Fruit fly (Drosophila melanogaster): ENCODE results near the gene loaf.

The loaf gene

DNA sequence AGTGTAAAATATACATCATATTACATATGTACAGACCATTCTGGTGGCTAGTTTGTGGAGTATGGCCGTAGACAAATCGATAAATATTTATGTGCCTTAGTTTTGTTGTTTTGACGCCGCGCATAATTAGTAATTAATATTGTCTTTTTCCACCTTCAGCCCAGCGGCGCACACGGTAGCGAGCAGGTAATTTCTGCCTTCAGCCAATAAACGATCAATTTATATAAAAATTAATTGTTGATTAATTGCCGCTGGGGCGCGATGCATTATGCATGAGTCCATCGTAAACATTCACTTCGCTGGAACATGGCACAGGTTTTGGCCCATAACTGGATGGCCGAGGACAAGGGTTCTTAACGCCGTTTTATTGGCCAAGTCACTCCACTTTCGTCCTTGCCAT is 48.7 kb downstream of the loaf start:
- no peak for TF ChIP-seq pan (optimal IDR thresholded peaks at IDR 0.05)

DNA sequence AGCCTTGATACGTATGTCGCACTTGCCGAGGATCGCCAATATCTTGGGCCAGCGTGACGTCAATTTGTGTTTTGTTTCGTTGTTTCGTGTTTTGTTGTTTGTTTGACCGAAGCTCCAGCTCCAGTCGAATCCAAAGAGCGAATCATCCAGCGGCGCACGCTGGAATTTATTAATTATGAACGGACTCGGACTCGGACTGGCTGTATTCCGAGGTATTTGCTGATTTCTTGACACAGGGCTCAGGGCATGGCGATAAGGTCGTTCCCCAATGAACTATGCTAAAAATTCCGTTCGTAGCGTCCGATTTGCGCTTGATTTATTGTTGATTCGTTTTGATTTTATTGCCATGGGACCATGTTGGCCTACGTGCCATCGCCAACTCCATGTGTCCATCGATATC is 49.1 kb downstream of the loaf start:
- TF ChIP-seq pan (optimal IDR thresholded peaks at IDR 0.05) (no peak), Dll (optimal IDR thresholded peaks at IDR 0.05) (no peak), CG8478 (optimal IDR thresholded peaks at IDR 0.05) (no peak), EcR (GFP tag; optimal IDR thresholded peaks at IDR 0.05) (no peak), psq (optimal IDR thresholded peaks at IDR 0.05) (no peak), usp (GFP tag; optimal IDR thresholded peaks at IDR 0.05) (no peak)

DNA sequence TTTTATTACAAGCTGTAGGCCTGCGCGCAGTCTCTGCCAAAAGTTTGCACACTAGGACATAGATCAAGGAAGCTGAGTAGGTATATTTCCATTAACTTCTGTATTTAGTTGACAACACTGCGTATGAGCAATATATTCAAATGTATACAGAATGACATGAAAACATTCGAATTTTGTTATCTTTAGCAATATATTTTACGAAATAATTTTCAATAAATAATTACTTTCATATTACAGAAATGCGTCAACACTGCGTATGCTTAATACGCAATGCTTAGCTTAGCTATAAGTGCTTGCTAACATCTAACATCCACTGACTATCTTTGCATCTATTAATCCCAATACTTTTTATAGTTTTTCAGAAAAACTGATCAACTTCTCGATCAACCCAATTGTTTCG is 49.6 kb downstream of the loaf start:
- no peak for TF ChIP-seq CG8478 (optimal IDR thresholded peaks at IDR 0.05)
- no peak for TF ChIP-seq pan (optimal IDR thresholded peaks at IDR 0.05)
- no peak for TF ChIP-seq Dll (optimal IDR thresholded peaks at IDR 0.05)
- TF ChIP-seq EcR (GFP tag; optimal IDR thresholded peaks at IDR 0.05), result no peak
- TF ChIP-seq psq (optimal IDR thresholded peaks at IDR 0.05), result no peak
- TF ChIP-seq usp (GFP tag; optimal IDR thresholded peaks at IDR 0.05), result no peak

DNA sequence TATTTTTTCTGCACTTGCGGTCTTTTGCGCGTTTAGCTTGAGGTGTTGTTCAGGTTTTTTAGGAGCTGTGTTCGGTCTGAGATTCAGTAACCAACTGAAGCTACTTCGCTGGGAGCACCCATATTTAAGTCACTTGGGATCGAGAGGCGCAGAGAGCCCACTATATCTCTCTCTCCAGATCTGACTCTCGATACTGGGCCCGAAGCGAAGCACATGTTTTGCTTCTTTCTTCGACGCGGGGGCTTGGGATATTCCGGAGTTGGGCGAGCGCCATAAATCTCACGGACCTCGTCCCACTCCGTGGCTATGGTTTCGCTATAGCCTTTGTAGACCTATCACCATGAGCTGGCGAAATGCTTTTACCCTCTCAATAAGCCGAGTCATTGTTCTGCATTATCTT is 50.8 kb downstream of the loaf start, which contains the start of gene CG14132:
TSS of gene CG14132 (minus strand) at position 99 of the 400 bp plus-strand sequence.
- TF ChIP-seq EcR (GFP tag; optimal IDR thresholded peaks at IDR 0.05), result no peak
- peak; percentile 15 for TF ChIP-seq Dll (optimal IDR thresholded peaks at IDR 0.05)
- no peak for TF ChIP-seq usp (GFP tag; optimal IDR thresholded peaks at IDR 0.05)

DNA sequence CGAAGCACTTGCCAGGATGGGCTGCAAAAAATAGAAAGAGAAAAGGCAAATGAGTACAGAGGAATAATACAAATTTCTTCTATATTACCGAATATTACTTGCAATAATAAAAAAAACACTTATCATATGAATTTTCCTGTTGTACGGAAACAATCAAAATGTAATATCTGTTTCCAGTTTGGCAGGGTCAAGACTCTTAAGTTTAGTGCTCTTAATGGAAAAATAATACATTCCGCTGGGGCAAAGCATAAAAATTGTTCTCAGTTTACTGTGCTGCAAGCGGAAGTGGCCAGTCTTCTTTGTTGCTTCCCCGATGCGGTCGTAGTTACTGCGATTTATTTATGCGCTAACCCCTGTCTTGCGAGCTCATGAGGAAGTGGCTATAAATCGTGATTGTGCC is 53.1 kb downstream of the loaf start:
- TF ChIP-seq psq (optimal IDR thresholded peaks at IDR 0.05), result no peak
- no peak for TF ChIP-seq CG8478 (optimal IDR thresholded peaks at IDR 0.05)
- TF ChIP-seq Dll (optimal IDR thresholded peaks at IDR 0.05), result no peak
- TF ChIP-seq usp (GFP tag; optimal IDR thresholded peaks at IDR 0.05), result no peak
- no peak for TF ChIP-seq EcR (GFP tag; optimal IDR thresholded peaks at IDR 0.05)
- TF ChIP-seq pan (optimal IDR thresholded peaks at IDR 0.05), result no peak

DNA sequence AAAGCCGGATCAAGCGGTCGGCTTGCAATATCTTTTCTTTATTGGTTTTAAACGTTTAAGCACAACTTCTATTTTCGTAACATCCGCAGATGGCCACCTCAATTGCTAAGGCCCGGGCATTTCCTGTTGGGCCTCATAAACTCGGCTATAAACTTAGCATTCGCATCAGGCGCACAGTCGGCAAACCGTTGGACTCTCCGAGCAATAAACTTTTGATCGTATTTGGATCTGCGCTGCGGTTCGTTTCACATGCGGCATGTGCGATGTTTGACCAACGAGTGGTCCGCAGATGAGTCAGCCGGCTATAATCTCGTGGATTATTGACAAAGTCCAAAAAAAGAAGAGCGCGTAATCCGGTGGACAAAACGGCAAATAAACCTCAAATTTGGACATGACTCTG is 54.2 kb downstream of the loaf start:
- no peak for TF ChIP-seq psq (optimal IDR thresholded peaks at IDR 0.05)
- TF ChIP-seq usp (GFP tag; optimal IDR thresholded peaks at IDR 0.05), result no peak
- no peak for TF ChIP-seq pan (optimal IDR thresholded peaks at IDR 0.05)
- no peak for TF ChIP-seq EcR (GFP tag; optimal IDR thresholded peaks at IDR 0.05)
- TF ChIP-seq CG8478 (optimal IDR thresholded peaks at IDR 0.05), result no peak
- no peak for TF ChIP-seq Dll (optimal IDR thresholded peaks at IDR 0.05)

DNA sequence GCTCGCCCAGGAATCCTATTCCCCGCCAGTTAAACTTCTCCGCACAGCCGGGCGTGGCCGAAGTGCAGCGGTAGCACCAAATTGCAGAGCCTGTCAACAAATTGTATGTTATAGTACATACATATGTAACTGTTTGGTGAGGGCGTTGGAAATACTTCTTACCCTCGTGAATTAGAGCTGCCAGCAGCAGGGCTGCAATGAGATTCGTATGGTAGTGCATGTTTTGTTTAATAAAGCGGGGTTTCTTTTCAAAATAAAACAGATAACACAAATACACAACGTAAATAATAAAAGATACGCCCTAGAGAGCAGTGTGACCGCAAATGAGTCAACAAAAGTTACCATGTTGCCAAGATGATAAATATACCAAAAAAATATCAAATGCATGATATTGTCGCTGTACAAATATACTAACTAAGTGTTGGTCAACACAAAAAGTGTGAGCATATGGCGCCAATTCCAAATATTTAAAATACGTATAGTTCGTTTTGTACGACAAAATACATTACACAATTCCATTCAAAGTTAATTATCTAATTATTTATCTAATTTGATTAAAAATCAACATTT is 54.8 kb downstream of the loaf start, which contains the start of gene crim:
TSS of gene crim (minus strand) at position 328 of the 570 bp plus-strand sequence.
- TF ChIP-seq Dll (optimal IDR thresholded peaks at IDR 0.05) (no peak), CG8478 (optimal IDR thresholded peaks at IDR 0.05) (no peak), EcR (GFP tag; optimal IDR thresholded peaks at IDR 0.05) (no peak), psq (optimal IDR thresholded peaks at IDR 0.05) (no peak), usp (GFP tag; optimal IDR thresholded peaks at IDR 0.05) (no peak), pan (optimal IDR thresholded peaks at IDR 0.05) (no peak)

DNA sequence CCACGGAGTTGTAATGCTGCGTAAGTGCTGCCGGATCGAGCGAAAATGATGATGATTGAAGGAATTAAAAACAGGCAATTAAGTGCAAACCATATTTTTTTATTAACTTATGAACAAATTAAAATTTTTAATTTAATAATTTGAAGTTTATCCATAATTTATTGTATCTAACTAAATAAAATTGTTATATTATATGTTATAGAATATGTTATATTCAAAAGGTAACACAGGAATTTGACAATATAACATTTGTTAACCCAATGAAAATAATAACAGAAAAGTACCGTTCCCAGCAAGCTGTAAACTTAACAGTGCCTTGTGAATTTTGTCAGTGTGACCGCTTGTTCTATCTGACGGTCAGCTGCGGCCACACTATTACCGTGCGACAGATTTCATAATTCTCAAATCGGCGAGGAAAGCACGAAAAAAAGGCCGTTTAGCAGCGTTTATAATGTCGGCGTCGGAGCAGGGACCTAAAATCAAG is 57.3 kb downstream of the loaf start, which contains the start of the genes Ccdc56 and mtTFB1:
TSS of gene Ccdc56 (plus strand) at position 347 of the 484 bp plus-strand sequence.
TSS of gene mtTFB1 (plus strand) at position 347 of the 484 bp plus-strand sequence.
- no peak for TF ChIP-seq Dll (optimal IDR thresholded peaks at IDR 0.05)
- TF ChIP-seq EcR (GFP tag; optimal IDR thresholded peaks at IDR 0.05), result no peak
- no peak for TF ChIP-seq usp (GFP tag; optimal IDR thresholded peaks at IDR 0.05)
- no peak for TF ChIP-seq pan (optimal IDR thresholded peaks at IDR 0.05)
- TF ChIP-seq CG8478 (optimal IDR thresholded peaks at IDR 0.05), result no peak

DNA sequence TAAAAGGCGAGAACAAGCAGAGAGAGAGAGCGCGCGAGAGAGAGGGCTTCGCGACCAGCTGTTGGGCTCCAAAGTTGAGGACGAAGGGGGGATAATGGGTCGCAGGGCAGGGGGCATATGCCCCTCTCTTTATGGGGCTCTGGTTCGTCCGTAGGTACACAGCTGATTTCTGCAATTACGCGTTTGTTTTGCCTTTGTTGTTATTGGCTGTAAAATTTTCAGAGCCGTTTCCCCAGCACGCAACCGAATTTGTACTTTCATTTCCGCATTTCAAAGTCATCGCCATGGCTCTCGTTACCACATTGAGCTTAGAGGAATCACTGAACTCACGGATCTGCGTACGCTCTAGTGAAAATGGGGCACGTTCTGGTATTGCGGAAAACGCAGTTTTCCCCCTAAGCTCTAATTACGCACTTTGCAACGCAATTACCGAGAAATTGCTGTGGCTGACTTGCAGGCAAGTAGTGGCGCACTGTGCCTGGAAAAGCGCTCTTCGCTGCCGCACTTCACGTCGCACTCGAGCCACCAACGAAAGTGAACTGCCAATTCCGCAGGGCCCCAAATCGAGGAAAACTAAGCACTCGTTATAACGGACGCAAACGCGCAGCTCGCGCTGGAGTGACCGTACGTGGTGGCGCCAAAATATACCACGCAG is 57.9 kb downstream of the loaf start, which contains the start of gene CG11658:
TSS of gene CG11658 (minus strand) at position 576 of the 655 bp plus-strand sequence.
- TF ChIP-seq usp (GFP tag; optimal IDR thresholded peaks at IDR 0.05) (no peak), psq (optimal IDR thresholded peaks at IDR 0.05) (no peak), pan (optimal IDR thresholded peaks at IDR 0.05) (no peak), EcR (GFP tag; optimal IDR thresholded peaks at IDR 0.05) (no peak), Dll (optimal IDR thresholded peaks at IDR 0.05) (peak; percentile 97)

DNA sequence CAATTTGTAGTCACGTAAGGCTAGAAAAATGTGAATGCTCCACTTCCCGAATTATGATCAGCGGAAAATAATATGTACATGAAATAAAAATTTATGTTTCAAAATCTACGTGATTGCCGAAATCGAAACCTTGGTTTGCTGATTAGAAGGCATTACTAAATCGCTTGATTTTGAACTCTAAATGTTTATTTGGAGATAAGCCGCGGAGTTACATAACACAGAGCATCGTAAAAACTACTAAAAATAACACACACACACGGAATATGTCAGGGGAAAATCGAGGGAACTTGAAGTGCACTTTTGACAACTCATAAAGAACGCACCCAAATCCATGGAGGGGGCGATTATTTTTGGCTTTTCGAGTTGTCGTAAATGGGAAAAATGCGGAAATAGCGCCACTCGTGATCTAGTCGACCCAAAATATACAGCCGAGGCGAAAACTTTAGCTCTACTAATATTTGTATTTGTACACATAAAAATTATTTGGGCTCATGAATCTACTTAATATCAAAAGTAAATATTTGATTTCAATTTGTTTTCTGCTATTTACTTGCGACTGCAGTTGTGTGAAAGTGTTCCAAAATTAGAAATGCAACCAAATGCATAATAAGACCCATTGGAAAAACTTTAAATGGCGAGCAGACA is 61.0 kb downstream of the loaf start:
- TF ChIP-seq EcR (GFP tag; optimal IDR thresholded peaks at IDR 0.05) (no peak), pan (optimal IDR thresholded peaks at IDR 0.05) (no peak), usp (GFP tag; optimal IDR thresholded peaks at IDR 0.05) (no peak), CG8478 (optimal IDR thresholded peaks at IDR 0.05) (no peak), Dll (optimal IDR thresholded peaks at IDR 0.05) (no peak), psq (optimal IDR thresholded peaks at IDR 0.05) (no peak)

DNA sequence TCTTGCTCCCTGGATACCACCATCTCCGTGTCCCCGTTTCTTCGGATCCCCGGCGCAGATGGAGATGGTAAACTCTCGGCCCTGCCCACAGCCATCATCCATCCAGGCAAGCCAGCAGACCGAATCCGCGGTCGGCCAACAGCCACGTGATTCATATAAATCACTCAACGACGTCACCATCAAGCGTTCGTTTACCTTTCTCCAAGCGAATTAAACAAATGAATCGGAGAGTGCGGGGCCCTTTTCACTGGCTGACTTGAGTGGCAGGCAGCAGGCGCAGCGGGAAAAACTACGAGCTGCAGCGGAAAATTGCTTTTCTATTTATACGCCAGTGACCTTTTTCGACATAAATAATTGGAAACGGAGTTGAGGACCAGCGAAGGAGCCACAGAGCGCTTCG is 62.4 kb downstream of the loaf start:
- TF ChIP-seq Dll (optimal IDR thresholded peaks at IDR 0.05) (no peak), EcR (GFP tag; optimal IDR thresholded peaks at IDR 0.05) (peak in 1 of 2 experiments; percentile 77), CG8478 (optimal IDR thresholded peaks at IDR 0.05) (no peak), usp (GFP tag; optimal IDR thresholded peaks at IDR 0.05) (no peak), pan (optimal IDR thresholded peaks at IDR 0.05) (no peak), psq (optimal IDR thresholded peaks at IDR 0.05) (no peak)

DNA sequence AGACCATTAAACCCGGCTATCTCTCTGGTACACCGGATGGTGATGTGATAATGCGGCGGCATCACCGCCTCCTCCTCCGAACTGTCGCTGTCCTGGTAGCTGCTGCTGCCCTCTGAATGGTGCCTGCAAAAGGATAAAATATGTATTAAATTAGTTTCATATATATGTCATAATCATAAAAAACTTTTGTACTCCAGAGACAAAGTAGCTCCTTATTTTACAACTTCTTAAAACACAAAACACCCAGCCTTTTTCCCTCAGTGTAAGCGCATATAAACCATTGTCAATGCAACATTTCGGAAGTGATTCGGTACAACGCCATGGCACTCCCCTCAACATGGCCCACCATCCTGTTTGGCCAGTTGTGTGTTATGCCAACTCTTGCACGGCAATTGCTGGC is 64.3 kb downstream of the loaf start:
- TF ChIP-seq psq (optimal IDR thresholded peaks at IDR 0.05) (no peak), usp (GFP tag; optimal IDR thresholded peaks at IDR 0.05) (no peak), CG8478 (optimal IDR thresholded peaks at IDR 0.05) (no peak), EcR (GFP tag; optimal IDR thresholded peaks at IDR 0.05) (no peak), Dll (optimal IDR thresholded peaks at IDR 0.05) (no peak), pan (optimal IDR thresholded peaks at IDR 0.05) (no peak)

Data from whole organism.